Fruit fly (Drosophila melanogaster) whole organism, embryonic: ENCODE measurements around the gene CG15160.
A peak's percentile ranks its signal among the peaks of the same experiment; 100 is the strongest.

Experiments
- Atf3 ChIP-seq: fragments of 200-800 bp; sonication (Bioruptor generic); optimal IDR thresholded peaks from 3 replicates; lab custom pipeline; 2016; ENCODE audit warnings: missing biosample characterization, missing genetic modification characterization
- CG10267 ChIP-seq: fragments of 200-800 bp; sonication (Bioruptor generic); optimal IDR thresholded peaks from 2 replicates; lab custom pipeline; 2018; ENCODE audit warnings: missing biosample characterization, mild to moderate bottlenecking, missing genetic modification characterization, moderate library complexity
- CG10654 ChIP-seq: fragments of 200-800 bp; sonication (Bioruptor generic); optimal IDR thresholded peaks from 2 replicates; lab custom pipeline; 2016; ENCODE audit warnings: missing biosample characterization, missing genetic modification characterization
- CG10979 ChIP-seq: fragments of 200-800 bp; sonication (Bioruptor generic); optimal IDR thresholded peaks from 2 replicates; lab custom pipeline; 2018; ENCODE audit warnings: missing biosample characterization, mild to moderate bottlenecking, missing genetic modification characterization, moderate library complexity
- CG11085 ChIP-seq: fragments of 200-800 bp; sonication (Bioruptor generic); IDR thresholded peaks from 2 replicates; pipeline ENCODE4 v1.3.6; 2022; ENCODE audit warnings: missing biosample characterization, missing genetic modification characterization
- CG12104 ChIP-seq: fragments of 200-800 bp; sonication (Bioruptor generic); optimal IDR thresholded peaks from 3 replicates; lab custom pipeline; 2016; ENCODE audit warnings: missing biosample characterization, missing genetic modification characterization
- CG12219 ChIP-seq: fragments of 200-800 bp; sonication (Bioruptor generic); optimal IDR thresholded peaks from 3 replicates; lab custom pipeline; 2018; ENCODE audit warnings: missing biosample characterization, mild to moderate bottlenecking, missing genetic modification characterization
- CG14441 ChIP-seq: fragments of 200-800 bp; sonication (Bioruptor generic); IDR thresholded peaks from 2 replicates; pipeline ENCODE4 v1.3.6; 2022; ENCODE audit warnings: missing biosample characterization, missing genetic modification characterization
- CG14965 ChIP-seq: fragments of 200-800 bp; sonication (Bioruptor generic); optimal IDR thresholded peaks from 2 replicates; lab custom pipeline; 2016; ENCODE audit warnings: missing biosample characterization, missing genetic modification characterization, borderline replicate concordance
- CG1832 ChIP-seq: fragments of 200-800 bp; sonication (Bioruptor generic); optimal IDR thresholded peaks from 2 replicates; lab custom pipeline; 2017; ENCODE audit warnings: missing biosample characterization, mild to moderate bottlenecking, missing genetic modification characterization, inconsistent platforms
- CG18476 ChIP-seq: fragments of 200-800 bp; sonication (Bioruptor generic); optimal IDR thresholded peaks from 2 replicates; lab custom pipeline; 2016; ENCODE audit warnings: missing biosample characterization, mild to moderate bottlenecking, missing genetic modification characterization
- CG2129 ChIP-seq: fragments of 200-800 bp; sonication (Bioruptor generic); IDR thresholded peaks from 2 replicates; pipeline ENCODE4 v1.3.6; 2022; ENCODE audit warnings: missing biosample characterization, missing genetic modification characterization; ENCODE audit not compliant: partially characterized antibody
- CG2712 ChIP-seq: fragments of 200-800 bp; optimal IDR thresholded peaks from 3 replicates; lab custom pipeline; 2019; ENCODE audit warnings: missing biosample characterization, mild to moderate bottlenecking, missing genetic modification characterization, moderate library complexity
- CG2889 ChIP-seq: fragments of 200-800 bp; sonication (Bioruptor generic); IDR thresholded peaks from 3 replicates; pipeline ENCODE4 v1.3.6; 2022; ENCODE audit warnings: missing biosample characterization, missing genetic modification characterization
- CG31365 ChIP-seq: fragments of 200-800 bp; sonication (Bioruptor generic); optimal IDR thresholded peaks from 2 replicates; lab custom pipeline; 2018; ENCODE audit warnings: missing biosample characterization, mild to moderate bottlenecking, missing genetic modification characterization
- CG4360 ChIP-seq: fragments of 200-800 bp; sonication (Bioruptor generic); IDR thresholded peaks from 2 replicates; pipeline ENCODE4 v1.3.6; 2022; ENCODE audit warnings: missing biosample characterization, missing genetic modification characterization
- CG4730 ChIP-seq: fragments of 200-800 bp; sonication (Bioruptor generic); IDR thresholded peaks from 2 replicates; pipeline ENCODE4 v1.3.6; 2022; ENCODE audit warnings: missing biosample characterization, missing genetic modification characterization
- CG6854 ChIP-seq: fragments of 200-800 bp; sonication (Bioruptor generic); optimal IDR thresholded peaks from 3 replicates; lab custom pipeline; 2017; ENCODE audit warnings: missing biosample characterization, mild to moderate bottlenecking, missing genetic modification characterization
- CG7556 ChIP-seq: fragments of 200-800 bp; sonication (Bioruptor generic); optimal IDR thresholded peaks from 2 replicates; lab custom pipeline; 2017; ENCODE audit warnings: missing biosample characterization, mild to moderate bottlenecking, missing genetic modification characterization
- CG7839 ChIP-seq: fragments of 200-800 bp; sonication (Bioruptor generic); optimal IDR thresholded peaks from 3 replicates; lab custom pipeline; 2018; ENCODE audit warnings: missing biosample characterization, mild to moderate bottlenecking, missing genetic modification characterization, moderate library complexity
- CG8089 ChIP-seq: fragments of 200-800 bp; sonication (Bioruptor generic); optimal IDR thresholded peaks from 3 replicates; lab custom pipeline; 2016; ENCODE audit warnings: missing biosample characterization, missing genetic modification characterization
- CG8290 ChIP-seq, 3 experiments: fragments of 200-800 bp; sonication (Bioruptor generic); optimal IDR thresholded peaks; 2 replicates each; lab custom pipeline; 2016 to 2019; ENCODE audit warnings: missing biosample characterization in 3 of 3, missing genetic modification characterization in 3 of 3, mild to moderate bottlenecking in 2 of 3, moderate library complexity in 1 of 3
- CG8478 ChIP-seq: fragments of >200 bp; optimal IDR thresholded peaks from 2 replicates; lab custom pipeline; 2018
- Deaf1 ChIP-seq: fragments of 200-800 bp; optimal IDR thresholded peaks from 3 replicates; lab custom pipeline; 2019; ENCODE audit warnings: missing biosample characterization, mild to moderate bottlenecking, missing genetic modification characterization, moderate library complexity
- Gsc ChIP-seq: fragments of 200-800 bp; sonication (Bioruptor generic); IDR thresholded peaks from 2 replicates; pipeline ENCODE4 v1.3.6; 2022; ENCODE audit warnings: missing biosample characterization, missing genetic modification characterization
- HmgZ ChIP-seq: fragments of 200-800 bp; sonication (Bioruptor generic); optimal IDR thresholded peaks from 2 replicates; lab custom pipeline; 2018; ENCODE audit warnings: missing biosample characterization, mild to moderate bottlenecking, missing genetic modification characterization
- Optix ChIP-seq: fragments of 200-800 bp; sonication (Bioruptor generic); IDR thresholded peaks from 3 replicates; pipeline ENCODE4 v1.3.6; 2022; ENCODE audit warnings: missing biosample characterization, missing genetic modification characterization
- bab2 ChIP-seq: fragments of 200-800 bp; sonication (Bioruptor generic); optimal IDR thresholded peaks from 2 replicates; lab custom pipeline; 2016; ENCODE audit warnings: missing biosample characterization, missing genetic modification characterization
- corto ChIP-seq: fragments of 200-800 bp; sonication (Bioruptor generic); optimal IDR thresholded peaks from 2 replicates; lab custom pipeline; 2016; ENCODE audit warnings: missing biosample characterization, mild to moderate bottlenecking, missing genetic modification characterization, moderate library complexity
- danr ChIP-seq: fragments of 200-800 bp; sonication (Bioruptor generic); IDR thresholded peaks from 2 replicates; pipeline ENCODE4 v1.3.6; 2022; ENCODE audit warnings: missing biosample characterization, missing genetic modification characterization
- dpn ChIP-seq, 2 experiments: fragments of 200-800 bp; sonication (Bioruptor generic); optimal IDR thresholded peaks; 3 replicates each; lab custom pipeline; 2016; ENCODE audit warnings: missing biosample characterization in 2 of 2, missing genetic modification characterization in 2 of 2
- ems ChIP-seq: fragments of 200-800 bp; sonication (Bioruptor generic); optimal IDR thresholded peaks from 3 replicates; lab custom pipeline; 2016; ENCODE audit warnings: missing biosample characterization, missing genetic modification characterization
- en ChIP-seq: fragments of 200-800 bp; sonication (Bioruptor generic); optimal IDR thresholded peaks from 2 replicates; lab custom pipeline; 2016; ENCODE audit warnings: missing biosample characterization, missing genetic modification characterization
- eyg ChIP-seq: fragments of 200-800 bp; sonication (Bioruptor generic); optimal IDR thresholded peaks from 3 replicates; lab custom pipeline; 2016; ENCODE audit warnings: missing biosample characterization, missing genetic modification characterization
- fru ChIP-seq: fragments of >200 bp; optimal IDR thresholded peaks from 2 replicates; lab custom pipeline; 2017
- gfzf ChIP-seq: fragments of 200-800 bp; sonication (Bioruptor generic); optimal IDR thresholded peaks from 2 replicates; lab custom pipeline; 2016; ENCODE audit warnings: missing biosample characterization, mild to moderate bottlenecking, missing genetic modification characterization, moderate library complexity
- grn ChIP-seq: fragments of 200-800 bp; sonication (Bioruptor generic); optimal IDR thresholded peaks from 3 replicates; lab custom pipeline; 2017; ENCODE audit warnings: missing biosample characterization, missing genetic modification characterization
- jing ChIP-seq: fragments of 200-800 bp; sonication (Bioruptor generic); optimal IDR thresholded peaks from 2 replicates; lab custom pipeline; 2018; ENCODE audit warnings: missing biosample characterization, mild to moderate bottlenecking, missing genetic modification characterization
- jumu ChIP-seq: fragments of 200-800 bp; sonication (Bioruptor generic); optimal IDR thresholded peaks from 3 replicates; lab custom pipeline; 2016; ENCODE audit warnings: missing biosample characterization, missing genetic modification characterization
- p53 ChIP-seq: fragments of 200-800 bp; sonication (Bioruptor generic); optimal IDR thresholded peaks from 2 replicates; lab custom pipeline; 2016; ENCODE audit warnings: missing biosample characterization, missing genetic modification characterization
- pzg ChIP-seq: fragments of 200-800 bp; sonication (Bioruptor generic); optimal IDR thresholded peaks from 3 replicates; lab custom pipeline; 2018; ENCODE audit warnings: missing biosample characterization, mild to moderate bottlenecking, missing genetic modification characterization, moderate library complexity
- sc ChIP-seq, 3 experiments: fragments of >200 bp in 2 of 3; fragments of 200-800 bp in 1 of 3; sonication (Bioruptor generic) in 1 of 3; optimal IDR thresholded peaks; 2 replicates in 2 of 3; 3 replicates in 1 of 3; lab custom pipeline; 2017; ENCODE audit warnings: mild to moderate bottlenecking in 1 of 3, missing biosample characterization in 1 of 3, missing genetic modification characterization in 1 of 3, missing genetic modification reagents in 1 of 3
- sens ChIP-seq: fragments of 200-800 bp; sonication (Bioruptor generic); peaks from one replicate; lab custom pipeline; 2016; ENCODE audit warnings: missing biosample characterization, missing genetic modification characterization
- slou ChIP-seq: fragments of 200-800 bp; sonication (Bioruptor generic); optimal IDR thresholded peaks from 3 replicates; lab custom pipeline; 2016; ENCODE audit warnings: missing biosample characterization, missing genetic modification characterization
- tgo ChIP-seq: fragments of 200-800 bp; sonication (Bioruptor generic); IDR thresholded peaks from 3 replicates; pipeline ENCODE4 v1.3.6; 2022; ENCODE audit warnings: missing biosample characterization, missing genetic modification characterization
- tio ChIP-seq: fragments of 200-800 bp; sonication (Bioruptor generic); optimal IDR thresholded peaks from 2 replicates; lab custom pipeline; 2017; ENCODE audit warnings: missing biosample characterization, missing genetic modification characterization, inconsistent platforms
- tx ChIP-seq: fragments of 200-800 bp; sonication (Bioruptor generic); optimal IDR thresholded peaks from 2 replicates; lab custom pipeline; 2016; ENCODE audit warnings: missing biosample characterization, missing genetic modification characterization
- unc-4 ChIP-seq: fragments of 200-800 bp; sonication (Bioruptor generic); IDR thresholded peaks from 2 replicates; pipeline ENCODE4 v1.3.6; 2022; ENCODE audit warnings: missing biosample characterization, missing genetic modification characterization; ENCODE audit not compliant: partially characterized antibody
- usp ChIP-seq: fragments of >200 bp; optimal IDR thresholded peaks from 2 replicates; lab custom pipeline; 2017; ENCODE audit warnings: missing biosample characterization, missing genetic modification characterization
- vvl ChIP-seq: fragments of 200-800 bp; sonication (Bioruptor generic); IDR thresholded peaks from 2 replicates; pipeline ENCODE4 v1.3.6; 2022; ENCODE audit warnings: missing biosample characterization, missing genetic modification characterization
- zen ChIP-seq: fragments of 200-800 bp; sonication (Bioruptor generic); optimal IDR thresholded peaks from 3 replicates; lab custom pipeline; 2018; ENCODE audit warnings: missing biosample characterization, mild to moderate bottlenecking, missing genetic modification characterization, moderate library complexity

The CG15160 gene

dm6 chr2L:18604986-18605385 is 14.3 kb downstream of the CG15160 start, which contains the start of gene CG10413 (continued):
- TF ChIP-seq corto (peak; percentile 96), CG14965 (peak; percentile 71), CG8290 (GFP tag; optimal IDR thresholded peaks at IDR 0.05; lab: Kevin White, UChicago) (peak; percentile 93), CG8290 (tag; optimal IDR thresholded peaks at IDR 0.05; lab: Kevin White, UChicago) (peak; percentile 90 to 97), CG12104 (GFP tag; lab: Kevin White, UChicago) (peak; percentile 96), CG2712 (tag; lab: Kevin White, UChicago) (peak; percentile 98), en (GFP tag; lab: Kevin White, UChicago) (peak; percentile 97), ems (GFP tag; lab: Kevin White, UChicago) (peak; percentile 96), unc-4 (GFP tag; lab: Robert Waterston, UW) (peak; percentile 51; the same call in 1 of the 2 replicates), tio (GFP tag; lab: Kevin White, UChicago) (peak; percentile 98), Deaf1 (peak; percentile 85), CG4360 (GFP tag; lab: Robert Waterston, UW) (peak; percentile 47), CG2889 (peak; percentile 97), CG10979 (peak; percentile 96), gfzf (peak; percentile 61), p53 (GFP tag; lab: Kevin White, UChicago) (peak; percentile 91), slou (GFP tag; lab: Kevin White, UChicago) (peak; percentile 94), CG10267 (tag; lab: Kevin White, UChicago) (peak; percentile 92), sens (peak; percentile 100), fru (lab: Kevin White, UChicago) (no peak), CG2129 (GFP tag; lab: Robert Waterston, UW) (no peak), vvl (GFP tag; lab: Robert Waterston, UW) (no peak; the same call in none of the 2 replicates), CG8089 (GFP tag; lab: Kevin White, UChicago) (peak; percentile 96), Atf3 (GFP tag; lab: Kevin White, UChicago) (peak; percentile 97), CG14441 (GFP tag; lab: Robert Waterston, UW) (peak; percentile 97), HmgZ (peak; percentile 99), eyg (GFP tag; lab: Kevin White, UChicago) (peak; percentile 96), bab2 (GFP tag; lab: Kevin White, UChicago) (peak; percentile 98), CG6854 (GFP tag; lab: Kevin White, UChicago) (peak; percentile 94), grn (GFP tag; lab: Kevin White, UChicago) (peak; percentile 74), CG7556 (GFP tag; lab: Kevin White, UChicago) (peak; percentile 96), CG1832 (no peak), zen (tag; lab: Kevin White, UChicago) (peak; percentile 98), CG8478 (no peak), CG11085 (GFP tag; lab: Robert Waterston, UW) (peak; percentile 96), Optix (GFP tag; lab: Robert Waterston, UW) (peak; percentile 96), tx (GFP tag; lab: Kevin White, UChicago) (peak; percentile 98), CG18476 (GFP tag; lab: Kevin White, UChicago) (peak; percentile 96), CG7839 (tag; lab: Kevin White, UChicago) (peak; percentile 98), CG10654 (GFP tag; lab: Kevin White, UChicago) (peak; percentile 96), jumu (GFP tag; lab: Kevin White, UChicago) (peak; percentile 98), CG4730 (GFP tag; lab: Robert Waterston, UW) (peak; percentile 95), Gsc (no peak; the same call in 1 of the 2 replicates), tgo (peak; percentile 98), CG12219 (GFP tag; lab: Kevin White, UChicago) (peak; percentile 98), dpn (GFP tag; optimal IDR thresholded peaks at IDR 0.05; lab: Kevin White, UChicago) (peak; percentile 98), CG31365 (tag; lab: Kevin White, UChicago) (peak; percentile 91), danr (GFP tag; lab: Robert Waterston, UW) (peak; percentile 96), pzg (GFP tag; lab: Kevin White, UChicago) (peak; percentile 59), sc (optimal IDR thresholded peaks at IDR 0.05; lab: Kevin White, UChicago) (no peak), sc (GFP tag; optimal IDR thresholded peaks at IDR 0.05; lab: Kevin White, UChicago) (peak; percentile 92), jing (peak; percentile 95), usp (GFP tag; lab: Kevin White, UChicago) (no peak)
